Worm (Caenorhabditis elegans) whole organism, early embryonic: ENCODE data around the gene Y67D2.5.

ENCODE experiments used
- aly-1 ChIP-seq: sonication (generic microtip); optimal IDR thresholded peaks from 2 replicates; lab custom pipeline; 2016; ENCODE audit warnings: missing genetic modification characterization, missing compliant biosample characterization
- ama-1 ChIP-seq: fragments of 150-350 bp; optimal IDR thresholded peaks from 2 replicates; lab custom pipeline; 2014
- ets-7 ChIP-seq: sonication (generic microtip); optimal IDR thresholded peaks from 2 replicates; lab custom pipeline; 2016; ENCODE audit warnings: missing genotype, missing genetic modification characterization, missing compliant biosample characterization
- flt-1 ChIP-seq: fragments of 200-800 bp; sonication (Bioruptor generic); IDR thresholded peaks from 2 replicates; pipeline ENCODE4 v1.3.6; 2022; ENCODE audit warnings: missing genetic modification characterization, missing compliant biosample characterization
- hmbx-1 ChIP-seq: sonication (generic microtip); optimal IDR thresholded peaks from 2 replicates; lab custom pipeline; 2016; ENCODE audit warnings: mild to moderate bottlenecking, missing genetic modification characterization, missing compliant biosample characterization
- hmg-4 ChIP-seq: fragments of 200-800 bp; sonication (Bioruptor generic); optimal IDR thresholded peaks from 2 replicates; lab custom pipeline; 2018; ENCODE audit warnings: mild to moderate bottlenecking, missing genetic modification characterization, missing compliant biosample characterization
- hnd-1 ChIP-seq: sonication (generic microtip); optimal IDR thresholded peaks from 2 replicates; lab custom pipeline; 2016; ENCODE audit warnings: missing genetic modification characterization, missing compliant biosample characterization
- pes-1 ChIP-seq: fragments of 200-800 bp; sonication (Bioruptor generic); IDR thresholded peaks from 2 replicates; pipeline ENCODE4 v1.3.6; 2022; ENCODE audit warnings: missing genetic modification reagents, missing genetic modification characterization, missing compliant biosample characterization
- tbx-11 ChIP-seq: fragments of 200-800 bp; sonication (Bioruptor generic); IDR thresholded peaks from 2 replicates; pipeline ENCODE4 v1.3.6; 2022; ENCODE audit warnings: missing genetic modification characterization, missing compliant biosample characterization

DNA sequence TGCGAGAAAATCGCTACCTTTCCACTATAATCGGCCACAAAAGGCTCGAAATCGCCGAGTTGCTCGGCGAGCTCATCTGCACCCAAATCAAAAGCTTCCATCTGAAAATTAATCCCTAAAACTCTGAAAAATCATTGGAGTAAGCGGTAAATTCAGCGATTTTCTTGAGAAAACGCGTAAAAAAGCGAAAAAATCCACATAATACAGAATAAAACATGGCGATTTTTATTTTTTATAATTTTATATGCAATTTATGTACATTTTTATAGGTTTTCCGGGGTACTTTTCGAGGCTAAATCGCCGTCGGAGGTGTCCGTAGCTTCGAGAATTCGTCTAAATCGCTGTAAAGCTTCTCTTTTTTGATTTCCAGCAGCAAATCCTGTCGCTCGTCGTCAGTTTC lies 44.8 kb downstream of the Y67D2.5 start, which contains the start of gene Y82E9BR.19:
- no peak for TF ChIP-seq flt-1 (GFP tag; lab: Robert Waterston, UW)
- TF ChIP-seq hmbx-1 (tag; lab: Kevin White, UChicago) = no peak
- TF ChIP-seq ama-1 (lab: Kevin White, UChicago) = no peak
- TF ChIP-seq ets-7 (tag; lab: Kevin White, UChicago) = no peak
- TF ChIP-seq tbx-11 (GFP tag; lab: Robert Waterston, UW) = no peak
- no peak for TF ChIP-seq hmg-4 (GFP tag; lab: Kevin White, UChicago)
- TF ChIP-seq hnd-1 (tag; lab: Kevin White, UChicago) = no peak
- no peak for TF ChIP-seq aly-1 (tag; lab: Kevin White, UChicago)
- no peak for TF ChIP-seq pes-1
